Fruit fly (Drosophila melanogaster) whole organism, adult: ENCODE results near the gene Adat1.

Experiments used
- CG12768 ChIP-seq: fragments of 200-800 bp; sonication (Bioruptor generic); optimal IDR thresholded peaks from 2 replicates; lab custom pipeline; 2017; ENCODE audit warnings: missing biosample characterization, missing genetic modification characterization, mild to moderate bottlenecking, moderate library complexity, missing genetic modification reagents
- CG14711 ChIP-seq: fragments of 200-800 bp; sonication (Bioruptor generic); optimal IDR thresholded peaks from 2 replicates; lab custom pipeline; 2018; ENCODE audit warnings: missing biosample characterization, mild to moderate bottlenecking, missing genetic modification characterization, moderate library complexity
- CG1620 ChIP-seq: fragments of 200-800 bp; sonication (Bioruptor generic); optimal IDR thresholded peaks from 2 replicates; lab custom pipeline; 2016; ENCODE audit warnings: missing biosample characterization, missing genetic modification characterization
- CG33017 ChIP-seq: fragments of 200-800 bp; sonication (Bioruptor generic); optimal IDR thresholded peaks from 2 replicates; lab custom pipeline; 2018; ENCODE audit warnings: missing biosample characterization, mild to moderate bottlenecking, missing genetic modification characterization, moderate library complexity
- CG7101 ChIP-seq: fragments of 200-800 bp; sonication (Bioruptor generic); optimal IDR thresholded peaks from 2 replicates; lab custom pipeline; 2018; ENCODE audit warnings: missing biosample characterization, mild to moderate bottlenecking, missing genetic modification characterization, moderate library complexity
- Clk ChIP-seq: fragments of 200-800 bp; sonication (Bioruptor generic); optimal IDR thresholded peaks from 2 replicates; lab custom pipeline; 2017; ENCODE audit warnings: missing biosample characterization, missing genetic modification characterization
- Crg-1 ChIP-seq: fragments of 200-800 bp; sonication (Bioruptor generic); optimal IDR thresholded peaks from 2 replicates; lab custom pipeline; 2016; ENCODE audit warnings: missing biosample characterization, missing genetic modification characterization
- Hr96 ChIP-seq: fragments of 200-800 bp; sonication (Bioruptor generic); optimal IDR thresholded peaks from 2 replicates; lab custom pipeline; 2016; ENCODE audit warnings: missing biosample characterization, missing genetic modification characterization
- bab1 ChIP-seq: fragments of 200-800 bp; sonication (Bioruptor generic); optimal IDR thresholded peaks from 3 replicates; lab custom pipeline; 2019; ENCODE audit warnings: missing biosample characterization, mild to moderate bottlenecking, missing genetic modification characterization, moderate library complexity
- kay ChIP-seq: fragments of 200-800 bp; sonication (Bioruptor generic); peaks from one replicate; lab custom pipeline; 2016; ENCODE audit warnings: missing biosample characterization, missing genetic modification characterization, borderline replicate concordance
- ovo ChIP-seq: fragments of 200-800 bp; sonication (Bioruptor generic); optimal IDR thresholded peaks from 2 replicates; lab custom pipeline; 2016; ENCODE audit warnings: missing biosample characterization, missing genetic modification characterization
- tj ChIP-seq: fragments of 200-800 bp; sonication (Bioruptor generic); optimal IDR thresholded peaks from 3 replicates; lab custom pipeline; 2017; ENCODE audit warnings: missing biosample characterization, mild to moderate bottlenecking, missing genetic modification characterization, moderate library complexity

dm6 chr2L:13807097-13807496 is 4.2 kb downstream of the Adat1 start:
- TF ChIP-seq tj (GFP tag; lab: Kevin White, UChicago) = no peak
- no peak for TF ChIP-seq Clk (GFP tag; lab: Kevin White, UChicago)
- no peak for TF ChIP-seq ovo (GFP tag; lab: Kevin White, UChicago)
- no peak for TF ChIP-seq CG14711 (tag; lab: Kevin White, UChicago)
- no peak for TF ChIP-seq bab1 (GFP tag; lab: Kevin White, UChicago)
- peak; percentile 2 for TF ChIP-seq CG12768 (GFP tag; lab: Kevin White, UChicago)
- no peak for TF ChIP-seq kay (GFP tag; lab: Kevin White, UChicago)
- TF ChIP-seq CG33017 (tag; lab: Kevin White, UChicago) = no peak
- no peak for TF ChIP-seq CG1620
- TF ChIP-seq Crg-1 = no peak
- no peak for TF ChIP-seq CG7101 (tag; lab: Kevin White, UChicago)
- TF ChIP-seq Hr96 = no peak
